Fruit fly (Drosophila melanogaster): ENCODE results near the gene CG10375.
A peak's percentile ranks its signal among the peaks of the same experiment; 100 is the strongest.

The CG10375 gene

DNA sequence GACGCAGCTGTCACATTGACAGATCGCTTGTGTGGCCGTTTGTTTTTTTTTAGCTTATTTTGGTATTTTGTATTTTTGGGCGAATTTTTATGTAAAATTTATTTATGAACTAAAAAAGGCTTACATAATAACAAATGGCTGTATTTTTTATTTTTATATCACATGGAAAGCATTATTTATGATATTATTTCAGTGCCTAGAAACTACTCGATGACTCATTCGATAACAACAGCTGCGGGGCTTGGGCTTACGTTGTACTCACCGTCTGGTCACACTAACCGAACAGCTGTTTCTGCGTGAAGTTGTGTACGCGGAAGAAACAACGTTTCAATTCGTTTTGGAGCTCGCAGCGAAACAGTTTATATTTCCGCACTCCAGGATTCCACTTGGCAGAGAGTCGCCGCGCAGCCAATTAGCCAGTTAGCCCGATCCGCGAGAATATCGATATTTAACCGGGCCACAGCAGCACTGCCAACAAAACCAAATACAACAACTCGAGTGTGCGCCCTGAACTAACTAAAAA is 34.5 kb upstream of the CG10375 start, which contains the start of the genes Hmgcr and Rpn9 (continued):
- TF ChIP-seq al (GFP tag; IDR thresholded peaks at IDR 0.05) (no peak), CG43689 (GFP tag; IDR thresholded peaks at IDR 0.05) (no peak), crol (GFP tag; IDR thresholded peaks at IDR 0.05) (no peak), croc (GFP tag; conservative IDR thresholded peaks at IDR 0.05) (no peak), CG17829 (tag; optimal IDR thresholded peaks at IDR 0.05) (peak; percentile 43), exex (tag; optimal IDR thresholded peaks at IDR 0.05) (peak; percentile 17), inv (GFP tag; IDR thresholded peaks at IDR 0.05; ENCODE audit: partially characterized antibody) (no peak), CG12155 (GFP tag; optimal IDR thresholded peaks at IDR 0.05) (no peak), sug (tag; optimal IDR thresholded peaks at IDR 0.05) (peak; percentile 33), Ptx1 (GFP tag; IDR thresholded peaks at IDR 0.05) (no peak), HLH3B (GFP tag; IDR thresholded peaks at IDR 0.05) (no peak), CG2120 (GFP tag; optimal IDR thresholded peaks at IDR 0.05) (peak; percentile 27), slp2 (GFP tag; optimal IDR thresholded peaks at IDR 0.05) (no peak), Optix (GFP tag; IDR thresholded peaks at IDR 0.05) (no peak), seq (GFP tag; IDR thresholded peaks at IDR 0.05) (no peak), D19A (tag; optimal IDR thresholded peaks at IDR 0.05) (peak; percentile 14), CG3847 (GFP tag; IDR thresholded peaks at IDR 0.05) (0 out of 2 replicates have a peak, but pooled peaks have one; percentile 9), CG17186 (GFP tag; optimal IDR thresholded peaks at IDR 0.05) (peak; percentile 62), CG15269 (tag; optimal IDR thresholded peaks at IDR 0.05) (peak; percentile 16), CG10431 (GFP tag; optimal IDR thresholded peaks at IDR 0.05) (peak; percentile 54), lola (GFP tag; optimal IDR thresholded peaks at IDR 0.05) (no peak), CG2678 (tag; optimal IDR thresholded peaks at IDR 0.05) (no peak), tio (GFP tag; optimal IDR thresholded peaks at IDR 0.05) (no peak), Jarid2 (GFP tag; optimal IDR thresholded peaks at IDR 0.05) (peak; percentile 86), CG6254 (GFP tag; optimal IDR thresholded peaks at IDR 0.05) (no peak), sima (GFP tag; optimal IDR thresholded peaks at IDR 0.05) (no peak), onecut (GFP tag; IDR thresholded peaks at IDR 0.05) (peak; percentile 26; the same call in 1 of the 2 replicates), NFAT (GFP tag; IDR thresholded peaks at IDR 0.05) (no peak), CG6683 (GFP tag; optimal IDR thresholded peaks at IDR 0.05) (no peak), Six4 (GFP tag; optimal IDR thresholded peaks at IDR 0.05) (no peak), CG7839 (tag; optimal IDR thresholded peaks at IDR 0.05) (peak; percentile 13), Sox100B (GFP tag; optimal IDR thresholded peaks at IDR 0.05) (no peak), aop (GFP tag; IDR thresholded peaks at IDR 0.05) (no peak), caup (GFP tag; optimal IDR thresholded peaks at IDR 0.05; ENCODE audit: severe bottlenecking) (no peak), gcm (GFP tag; optimal IDR thresholded peaks at IDR 0.05) (peak; percentile 30), gcm2 (GFP tag; optimal IDR thresholded peaks at IDR 0.05) (no peak), CG31224 (GFP tag; IDR thresholded peaks at IDR 0.05) (no peak), tx (GFP tag; optimal IDR thresholded peaks at IDR 0.05) (no peak), fru (optimal IDR thresholded peaks at IDR 0.05) (no peak), Eip74EF (GFP tag; optimal IDR thresholded peaks at IDR 0.05) (peak in 1 of 2 experiments; percentile 71), CG1647 (GFP tag; optimal IDR thresholded peaks at IDR 0.05) (no peak), CG1602 (GFP tag; optimal IDR thresholded peaks at IDR 0.05) (no peak), CG13624 (GFP tag; optimal IDR thresholded peaks at IDR 0.05) (peak; percentile 14), CG3163 (GFP tag; optimal IDR thresholded peaks at IDR 0.05) (no peak), pb (GFP tag; optimal IDR thresholded peaks at IDR 0.05) (no peak), CG42726 (GFP tag; IDR thresholded peaks at IDR 0.05; ENCODE audit: partially characterized antibody) (peak; percentile 17; the same call in 1 of the 2 replicates), en (GFP tag; optimal IDR thresholded peaks at IDR 0.05) (no peak), CG9817 (tag; optimal IDR thresholded peaks at IDR 0.05) (no peak), PHDP (tag; optimal IDR thresholded peaks at IDR 0.05) (peak; percentile 47), unpg (GFP tag; optimal IDR thresholded peaks at IDR 0.05) (peak; percentile 21), Bdp1 (GFP tag; optimal IDR thresholded peaks at IDR 0.05) (peak; percentile 20)

All from whole organism, embryonic.